Worm (Caenorhabditis elegans) whole organism, L2 larva: ENCODE measurements around the gene cutl-25.

Experiments used
- R02D3.7 ChIP-seq: fragments of 150-350 bp; optimal IDR thresholded peaks from 2 replicates; lab custom pipeline; 2014; ENCODE audit warnings: missing biosample characterization, missing genetic modification characterization
- ama-1 ChIP-seq: fragments of 150-350 bp; optimal IDR thresholded peaks from 2 replicates; lab custom pipeline; 2018; ENCODE audit warnings: inconsistent platforms
- dmd-4 ChIP-seq: sonication (generic microtip); optimal IDR thresholded peaks from 2 replicates; lab custom pipeline; 2017; ENCODE audit warnings: missing biosample characterization, missing genetic modification characterization
- elt-1 ChIP-seq: fragments of 150-350 bp; optimal IDR thresholded peaks from 2 replicates; lab custom pipeline; 2014; ENCODE audit warnings: missing biosample characterization, missing genetic modification characterization
- lsy-2 ChIP-seq, 2 experiments: fragments of 150-350 bp in 1 of 2; sonication (generic microtip) in 1 of 2; optimal IDR thresholded peaks; 2 replicates each; lab custom pipeline; 2014 to 2017; ENCODE audit warnings: missing biosample characterization in 2 of 2, missing genetic modification characterization in 2 of 2
- mbf-1 ChIP-seq: sonication (generic microtip); optimal IDR thresholded peaks from 2 replicates; lab custom pipeline; 2017; ENCODE audit warnings: missing biosample characterization, missing genetic modification characterization
- nhr-6 ChIP-seq: fragments of 150-350 bp; optimal IDR thresholded peaks from 2 replicates; lab custom pipeline; 2014; ENCODE audit warnings: missing biosample characterization, missing genetic modification characterization

ce11 chrIII:2993963-2994362 is 53.0 kb downstream of the cutl-25 start:
- TF ChIP-seq nhr-6 (tag; lab: Kevin White, UChicago) (no peak), elt-1 (tag; lab: Kevin White, UChicago) (no peak), mbf-1 (tag; lab: Kevin White, UChicago) (no peak), ama-1 (lab: Kevin White, UChicago) (no peak), dmd-4 (no peak), lsy-2 (tag; optimal IDR thresholded peaks at IDR 0.05; lab: Kevin White, UChicago) (no peak), R02D3.7 (no peak)
